Worm (Caenorhabditis elegans) whole organism, L3 larva: ENCODE results near the gene ZK1290.5.

Source experiments
- ZK546.5 ChIP-seq: sonication (generic microtip); optimal IDR thresholded peaks from 2 replicates; lab custom pipeline; 2017; ENCODE audit warnings: missing biosample characterization, missing genetic modification characterization
- aly-2 ChIP-seq: fragments of 150-350 bp; optimal IDR thresholded peaks from 2 replicates; lab custom pipeline; 2014; ENCODE audit warnings: missing biosample characterization, missing genetic modification characterization
- ceh-82 ChIP-seq: fragments of 150-350 bp; optimal IDR thresholded peaks from 2 replicates; lab custom pipeline; 2014; ENCODE audit warnings: missing biosample characterization, missing genetic modification characterization
- elt-2 ChIP-seq: sonication (generic microtip); optimal IDR thresholded peaks from 2 replicates; lab custom pipeline; 2016; ENCODE audit warnings: missing genetic modification reagents, mild to moderate bottlenecking, missing genetic modification characterization, missing compliant biosample characterization
- elt-3 ChIP-seq, 3 experiments: fragments of 150-350 bp in 1 of 3; sonication (generic microtip) in 2 of 3; optimal IDR thresholded peaks; 2 replicates in 2 of 3; 4 replicates in 1 of 3; lab custom pipeline; 2014 to 2017; ENCODE audit warnings: missing biosample characterization in 3 of 3, missing genetic modification characterization in 3 of 3
- fkh-10 ChIP-seq: sonication (generic microtip); optimal IDR thresholded peaks from 2 replicates; lab custom pipeline; 2017; ENCODE audit warnings: missing biosample characterization, missing genetic modification reagents, missing genetic modification characterization
- nhr-12 ChIP-seq: fragments of 150-350 bp; optimal IDR thresholded peaks from 2 replicates; lab custom pipeline; 2014; ENCODE audit warnings: missing biosample characterization, missing genetic modification characterization
- nhr-237 ChIP-seq: fragments of 150-350 bp; optimal IDR thresholded peaks from 2 replicates; lab custom pipeline; 2014; ENCODE audit warnings: missing biosample characterization, missing genetic modification characterization
- nhr-28 ChIP-seq: fragments of 150-350 bp; optimal IDR thresholded peaks from 2 replicates; lab custom pipeline; 2014; ENCODE audit warnings: missing biosample characterization, missing genetic modification characterization
- tbx-2 ChIP-seq: sonication (generic microtip); optimal IDR thresholded peaks from 2 replicates; lab custom pipeline; 2016; ENCODE audit warnings: mild to moderate bottlenecking, missing genetic modification characterization, missing compliant biosample characterization
- zag-1 ChIP-seq: fragments of 150-350 bp; optimal IDR thresholded peaks from 2 replicates; lab custom pipeline; 2014; ENCODE audit warnings: missing biosample characterization, missing genetic modification characterization

- TF ChIP-seq tbx-2 (tag; lab: Kevin White, UChicago) (no peak), aly-2 (no peak), elt-2 (tag; lab: Kevin White, UChicago) (peak; percentile 56), nhr-237 (tag; lab: Kevin White, UChicago) (no peak), nhr-28 (tag; lab: Kevin White, UChicago) (no peak), elt-3 (tag; optimal IDR thresholded peaks at IDR 0.05; lab: Kevin White, UChicago) (no peak), zag-1 (tag; lab: Kevin White, UChicago) (no peak), ceh-82 (tag; lab: Kevin White, UChicago) (no peak), nhr-12 (no peak), ZK546.5 (tag; lab: Kevin White, UChicago) (no peak), fkh-10 (GFP tag; lab: Kevin White, UChicago) (no peak)
Measured at ce11 chrII:7534934-7535333, 5.5 kb downstream of the ZK1290.5 start, which contains the start of gene ZK1290.13.
